Fruit fly (Drosophila melanogaster): ENCODE measurements around the gene Pdp1.

Pdp1 gene

DNA sequence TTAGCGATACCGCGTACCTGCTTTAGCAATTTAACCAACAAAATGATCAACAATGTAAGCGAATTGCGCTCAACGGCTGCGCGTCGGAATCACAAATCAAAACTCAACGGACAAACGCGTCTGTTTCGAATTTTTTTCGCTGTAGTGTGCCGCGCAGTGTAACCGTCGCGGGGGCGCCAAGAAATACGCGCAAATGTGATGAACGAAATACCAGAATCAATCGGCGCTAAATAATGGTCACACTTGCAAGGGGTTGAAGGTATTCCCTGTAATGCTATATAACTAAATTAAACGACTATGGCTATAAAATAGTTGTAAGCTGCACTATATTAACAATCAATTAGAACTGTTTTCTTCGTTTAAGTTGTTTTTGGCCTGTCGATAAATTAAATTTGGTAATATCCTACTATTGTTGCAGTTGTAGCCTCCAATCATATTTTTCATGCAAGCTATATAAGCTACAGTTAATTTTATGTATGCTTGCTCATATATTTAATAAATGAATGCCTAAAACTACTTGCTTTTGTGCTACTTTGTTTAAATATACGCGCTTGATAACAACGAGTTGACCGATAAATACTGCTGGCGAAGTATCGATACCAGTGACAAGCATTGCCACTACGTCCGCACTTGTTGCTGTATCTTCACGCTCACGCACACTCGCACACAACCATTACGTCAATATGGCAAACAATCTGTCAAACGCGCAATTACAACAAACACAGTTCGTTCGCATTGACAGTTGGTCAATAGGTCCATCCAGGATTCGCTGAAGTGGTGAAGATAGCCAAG is 44.8 kb upstream of the Pdp1 start, which contains the start of the genes pbl and CG8281:
TSS of gene pbl (minus strand) at position 190 of the 792 bp plus-strand sequence.
TSS of gene CG8281 (plus strand) at position 699 of the 792 bp plus-strand sequence.
- no peak for TF ChIP-seq Hr78 (GFP tag; optimal IDR thresholded peaks at IDR 0.05)
- no peak for TF ChIP-seq Bteb2 (GFP tag; optimal IDR thresholded peaks at IDR 0.05)
- peak; percentile 60 for TF ChIP-seq Xbp1 (GFP tag; optimal IDR thresholded peaks at IDR 0.05)
- no peak for TF ChIP-seq NfI (GFP tag; optimal IDR thresholded peaks at IDR 0.05)
- TF ChIP-seq HLH3B (GFP tag; IDR thresholded peaks at IDR 0.05): peak; percentile 29; the same call in 1 of the 2 replicates
- TF ChIP-seq gt (GFP tag; IDR thresholded peaks at IDR 0.05): 0 out of 2 replicates have a peak, but pooled peaks have one; percentile 35
- peak; percentile 25 for TF ChIP-seq cato (GFP tag; optimal IDR thresholded peaks at IDR 0.05; ENCODE audit: borderline replicate concordance)
- TF ChIP-seq dmrt11E (tag; optimal IDR thresholded peaks at IDR 0.05): peak; percentile 44
- peak; percentile 29 for TF ChIP-seq Oli (tag; optimal IDR thresholded peaks at IDR 0.05)
- TF ChIP-seq CG10366 (GFP tag; IDR thresholded peaks at IDR 0.05): peak; percentile 50
- TF ChIP-seq Antp (GFP tag; optimal IDR thresholded peaks at IDR 0.05): no peak
- TF ChIP-seq dm (GFP tag; optimal IDR thresholded peaks at IDR 0.05): peak; percentile 41
- TF ChIP-seq CG32532 (GFP tag; IDR thresholded peaks at IDR 0.05): peak; percentile 69
- TF ChIP-seq Hr51 (GFP tag; optimal IDR thresholded peaks at IDR 0.05): peak in 1 of 2 experiments; percentile 65
- TF ChIP-seq br (optimal IDR thresholded peaks at IDR 0.05): no peak
- TF ChIP-seq H2.0 (GFP tag; IDR thresholded peaks at IDR 0.05): 0 out of 2 replicates have a peak, but pooled peaks have one; percentile 35
- no peak for TF ChIP-seq ro (GFP tag; IDR thresholded peaks at IDR 0.05)
- 0 out of 2 replicates have a peak, but pooled peaks have one; percentile 36 for TF ChIP-seq CG1024 (GFP tag; IDR thresholded peaks at IDR 0.05)
- peak; percentile 23 for TF ChIP-seq CG4424 (GFP tag; optimal IDR thresholded peaks at IDR 0.05)
- TF ChIP-seq CG10543 (GFP tag; optimal IDR thresholded peaks at IDR 0.05): peak; percentile 20
- TF ChIP-seq CG30403 (GFP tag; optimal IDR thresholded peaks at IDR 0.05): peak; percentile 49
- peak; percentile 43 for TF ChIP-seq unpg (GFP tag; optimal IDR thresholded peaks at IDR 0.05)
- TF ChIP-seq NC2β (GFP tag; optimal IDR thresholded peaks at IDR 0.05): peak; percentile 48
- TF ChIP-seq lov (optimal IDR thresholded peaks at IDR 0.05): peak; percentile 89
- TF ChIP-seq lov (GFP tag; IDR thresholded peaks at IDR 0.05): 0 out of 3 replicates have a peak, but pooled peaks have one; percentile 12
- TF ChIP-seq Pdp1 (GFP tag; optimal IDR thresholded peaks at IDR 0.05): peak; percentile 9 to 88
- peak; percentile 81 for TF ChIP-seq CG17361 (GFP tag; IDR thresholded peaks at IDR 0.05)
- no peak for TF ChIP-seq CkIIα-i1 (GFP tag; IDR thresholded peaks at IDR 0.05)
- TF ChIP-seq Gug (GFP tag; IDR thresholded peaks at IDR 0.05): no peak
- TF ChIP-seq stwl (tag; optimal IDR thresholded peaks at IDR 0.05): peak; percentile 78
- TF ChIP-seq TFAM (GFP tag; optimal IDR thresholded peaks at IDR 0.05): no peak
- TF ChIP-seq CG13775 (GFP tag; optimal IDR thresholded peaks at IDR 0.05): peak; percentile 71
- no peak for TF ChIP-seq ken (GFP tag; IDR thresholded peaks at IDR 0.05)
- TF ChIP-seq fd3F (GFP tag; optimal IDR thresholded peaks at IDR 0.05): peak; percentile 47
- TF ChIP-seq CTCF (GFP tag; optimal IDR thresholded peaks at IDR 0.05): no peak
- no peak for TF ChIP-seq CG4854 (GFP tag; optimal IDR thresholded peaks at IDR 0.05)
- no peak for TF ChIP-seq CG31388 (GFP tag; optimal IDR thresholded peaks at IDR 0.05)
- peak; percentile 44; the same call in 1 of the 2 replicates for TF ChIP-seq Ada2b (GFP tag; IDR thresholded peaks at IDR 0.05)
- TF ChIP-seq disco-r (GFP tag; optimal IDR thresholded peaks at IDR 0.05): no peak
- TF ChIP-seq tap (tag; optimal IDR thresholded peaks at IDR 0.05): no peak
- peak; percentile 71 for TF ChIP-seq CG12155 (GFP tag; optimal IDR thresholded peaks at IDR 0.05)
- no peak for TF ChIP-seq ara (GFP tag; IDR thresholded peaks at IDR 0.05)
- TF ChIP-seq BtbVII (GFP tag; optimal IDR thresholded peaks at IDR 0.05): peak; percentile 60
- TF ChIP-seq Nf-YA (GFP tag; IDR thresholded peaks at IDR 0.05): no peak
- no peak for TF ChIP-seq luna (GFP tag; optimal IDR thresholded peaks at IDR 0.05)
- peak; percentile 24; the same call in 1 of the 2 replicates for TF ChIP-seq Adf1 (GFP tag; IDR thresholded peaks at IDR 0.05)
- peak; percentile 23 for TF ChIP-seq cwo (GFP tag; optimal IDR thresholded peaks at IDR 0.05)
- TF ChIP-seq CG6689 (GFP tag; IDR thresholded peaks at IDR 0.05): peak; percentile 48; the same call in 1 of the 2 replicates
- no peak for TF ChIP-seq Dip2 (GFP tag; IDR thresholded peaks at IDR 0.05)
- peak; percentile 76 for TF ChIP-seq row (GFP tag; IDR thresholded peaks at IDR 0.05)
